Worm (Caenorhabditis elegans) whole organism, late embryonic: Measurements from ENCODE around the gene cogc-4.

ENCODE experiments used
- C38D4.7 ChIP-seq: fragments of 200-800 bp; sonication (Bioruptor generic); optimal IDR thresholded peaks from 2 replicates; lab custom pipeline; 2018; ENCODE audit warnings: mild to moderate bottlenecking, missing genetic modification characterization, moderate library complexity, missing compliant biosample characterization
- K02D7.2 ChIP-seq: sonication (generic microtip); optimal IDR thresholded peaks from 2 replicates; lab custom pipeline; 2017; ENCODE audit warnings: mild to moderate bottlenecking, missing genetic modification characterization, missing compliant biosample characterization
- Y22D7AL.16 ChIP-seq: sonication (generic microtip); optimal IDR thresholded peaks from 2 replicates; lab custom pipeline; 2016; ENCODE audit warnings: missing genetic modification characterization, missing compliant biosample characterization
- ama-1 ChIP-seq: fragments of 150-350 bp; optimal IDR thresholded peaks from 2 replicates; lab custom pipeline; 2014
- ceh-2 ChIP-seq: sonication (generic microtip); optimal IDR thresholded peaks from 2 replicates; lab custom pipeline; 2016; ENCODE audit warnings: missing genotype, missing genetic modification characterization, missing compliant biosample characterization
- ceh-30 ChIP-seq: fragments of 150-350 bp; optimal IDR thresholded peaks from 2 replicates; lab custom pipeline; 2014; ENCODE audit warnings: missing biosample characterization, missing genetic modification characterization
- ceh-34 ChIP-seq: sonication (generic microtip); optimal IDR thresholded peaks from 2 replicates; lab custom pipeline; 2016; ENCODE audit warnings: mild to moderate bottlenecking, missing genetic modification characterization, missing compliant biosample characterization
- dmd-4 ChIP-seq: sonication (generic microtip); optimal IDR thresholded peaks from 2 replicates; lab custom pipeline; 2016; ENCODE audit warnings: borderline replicate concordance, missing genetic modification characterization, missing compliant biosample characterization
- dve-1 ChIP-seq: sonication (generic microtip); optimal IDR thresholded peaks from 2 replicates; lab custom pipeline; 2017; ENCODE audit warnings: antibody characterized with exemption, mild to moderate bottlenecking, missing genetic modification characterization, missing compliant biosample characterization
- elt-2 ChIP-seq: sonication (generic microtip); optimal IDR thresholded peaks from 2 replicates; lab custom pipeline; 2016; ENCODE audit warnings: missing genetic modification reagents, missing genetic modification characterization, missing compliant biosample characterization
- fkh-10 ChIP-seq: fragments of 150-350 bp; optimal IDR thresholded peaks from 2 replicates; lab custom pipeline; 2014; ENCODE audit warnings: missing biosample characterization, missing genetic modification reagents, missing genetic modification characterization
- fkh-6 ChIP-seq: sonication (generic microtip); optimal IDR thresholded peaks from 2 replicates; lab custom pipeline; 2016; ENCODE audit warnings: missing genetic modification characterization, missing compliant biosample characterization
- gmeb-2 ChIP-seq: sonication (generic microtip); optimal IDR thresholded peaks from 2 replicates; lab custom pipeline; 2016; ENCODE audit warnings: missing genetic modification characterization, inconsistent platforms, missing compliant biosample characterization
- hlh-13 ChIP-seq: fragments of 200-800 bp; sonication (Bioruptor generic); optimal IDR thresholded peaks from 2 replicates; lab custom pipeline; 2018; ENCODE audit warnings: mild to moderate bottlenecking, missing genetic modification characterization, missing compliant biosample characterization
- hlh-15 ChIP-seq: sonication (generic microtip); optimal IDR thresholded peaks from 2 replicates; lab custom pipeline; 2016; ENCODE audit warnings: missing genetic modification characterization, missing compliant biosample characterization
- hlh-30 ChIP-seq: sonication (generic microtip); optimal IDR thresholded peaks from 2 replicates; lab custom pipeline; 2017; ENCODE audit warnings: antibody characterized with exemption, missing genetic modification characterization, missing compliant biosample characterization; ENCODE audit not compliant: insufficient read depth
- hlh-8 ChIP-seq: sonication (generic microtip); optimal IDR thresholded peaks from 2 replicates; lab custom pipeline; 2016; ENCODE audit warnings: missing genotype, missing genetic modification characterization, missing compliant biosample characterization
- madf-2 ChIP-seq: sonication (generic microtip); optimal IDR thresholded peaks from 2 replicates; lab custom pipeline; 2017; ENCODE audit warnings: missing genetic modification characterization, missing compliant biosample characterization
- mec-3 ChIP-seq: sonication (generic microtip); optimal IDR thresholded peaks from 2 replicates; lab custom pipeline; 2016; ENCODE audit warnings: borderline replicate concordance, missing genetic modification characterization, missing compliant biosample characterization
- nfya-1 ChIP-seq: sonication (generic microtip); optimal IDR thresholded peaks from 2 replicates; lab custom pipeline; 2017; ENCODE audit warnings: missing genetic modification characterization, mild to moderate bottlenecking, missing compliant biosample characterization, antibody characterized with exemption, moderate library complexity
- nhr-232 ChIP-seq: sonication (generic microtip); optimal IDR thresholded peaks from 2 replicates; lab custom pipeline; 2016; ENCODE audit warnings: missing genetic modification characterization, missing compliant biosample characterization
- npax-4 ChIP-seq: sonication (generic microtip); optimal IDR thresholded peaks from 2 replicates; lab custom pipeline; 2016; ENCODE audit warnings: missing genetic modification characterization, missing compliant biosample characterization
- pax-1 ChIP-seq: fragments of 150-350 bp; optimal IDR thresholded peaks from 2 replicates; lab custom pipeline; 2014; ENCODE audit warnings: missing biosample characterization, missing genetic modification characterization
- pha-4 ChIP-seq: fragments of 150-350 bp; optimal IDR thresholded peaks from 2 replicates; lab custom pipeline; 2018; ENCODE audit warnings: missing biosample characterization, missing genetic modification reagents, missing genetic modification characterization
- pqm-1 ChIP-seq: sonication (generic microtip); optimal IDR thresholded peaks from 2 replicates; lab custom pipeline; 2016; ENCODE audit warnings: missing genetic modification characterization, missing compliant biosample characterization
- syd-9 ChIP-seq: sonication (generic microtip); optimal IDR thresholded peaks from 2 replicates; lab custom pipeline; 2016; ENCODE audit warnings: mild to moderate bottlenecking, missing genetic modification characterization, moderate library complexity, missing compliant biosample characterization
- tbx-2 ChIP-seq: sonication (generic microtip); optimal IDR thresholded peaks from 2 replicates; lab custom pipeline; 2016; ENCODE audit warnings: missing genetic modification characterization, missing compliant biosample characterization
- tbx-7 ChIP-seq: sonication (generic microtip); optimal IDR thresholded peaks from 2 replicates; lab custom pipeline; 2016; ENCODE audit warnings: missing genotype, missing genetic modification characterization, missing compliant biosample characterization

The cogc-4 gene

DNA sequence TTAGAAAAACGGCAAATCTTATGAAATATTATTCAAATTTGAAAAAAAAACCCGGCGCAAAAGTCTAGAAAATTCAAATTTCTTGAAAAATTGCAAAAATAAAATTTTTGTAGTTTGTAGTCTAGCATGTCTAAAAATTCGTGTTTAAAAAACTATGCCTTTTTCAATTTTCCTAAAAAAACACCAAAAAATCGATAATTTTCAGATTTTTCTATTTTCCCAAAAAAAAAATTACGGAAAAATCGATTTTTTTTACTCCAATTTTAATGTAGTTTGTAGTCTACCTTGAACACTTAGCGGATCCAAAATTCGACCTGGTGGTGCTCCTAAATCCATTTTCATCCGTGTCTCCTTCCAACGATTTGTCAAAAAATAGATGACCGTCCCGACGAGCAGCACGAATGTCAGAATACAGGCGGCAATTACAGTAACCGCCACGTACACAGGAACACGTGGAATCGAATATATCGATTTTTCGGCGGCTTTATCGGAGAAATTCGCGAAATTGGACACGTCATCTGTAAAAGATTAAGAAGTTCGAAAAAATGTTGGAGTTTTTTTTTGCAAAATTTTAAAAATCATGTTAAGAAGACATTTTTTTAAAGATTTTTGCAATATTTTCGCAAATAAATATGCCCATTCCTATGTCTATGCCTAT, 17.7 kb downstream of the cogc-4 start:
- TF ChIP-seq dve-1 (tag; lab: Kevin White, UChicago): no peak
- no peak for TF ChIP-seq dmd-4
- TF ChIP-seq nhr-232: no peak

DNA sequence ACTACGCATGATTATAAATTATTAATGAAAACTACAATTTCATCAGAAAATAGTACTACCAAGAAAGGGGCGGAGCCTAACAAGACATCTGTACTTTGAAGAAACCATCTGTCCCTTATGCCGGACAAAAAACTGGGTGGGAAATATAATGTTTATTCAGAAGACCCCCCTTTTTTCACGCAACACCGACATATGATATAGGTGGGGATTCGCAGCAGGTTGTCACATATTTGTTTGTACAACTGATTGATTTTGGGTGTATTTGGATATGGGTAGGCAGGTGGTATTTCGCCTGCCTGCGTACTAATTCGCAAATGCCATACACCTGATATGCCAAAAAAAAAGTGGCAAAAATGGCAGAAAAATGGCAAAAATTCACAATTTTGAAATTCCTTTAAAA, 20.4 kb downstream of the cogc-4 start, which contains the start of gene Y51H7C.10:
Gene Y51H7C.10, minus strand, starts transcription at position 101 of the 400 bp plus-strand sequence.
- TF ChIP-seq dmd-4 (no peak), ama-1 (lab: Kevin White, UChicago) (no peak), npax-4 (tag; lab: Kevin White, UChicago) (no peak), ceh-34 (tag; lab: Kevin White, UChicago) (no peak), tbx-7 (tag; lab: Kevin White, UChicago) (no peak), hlh-30 (no peak), Y22D7AL.16 (tag; lab: Kevin White, UChicago) (no peak), hlh-15 (tag; lab: Kevin White, UChicago) (no peak), syd-9 (no peak), C38D4.7 (GFP tag; lab: Kevin White, UChicago) (no peak), pha-4 (tag; lab: Kevin White, UChicago) (no peak), fkh-10 (GFP tag; lab: Kevin White, UChicago) (no peak), ceh-30 (no peak), gmeb-2 (tag; lab: Kevin White, UChicago) (no peak), fkh-6 (tag; lab: Kevin White, UChicago) (no peak), ceh-2 (tag; lab: Kevin White, UChicago) (no peak), hlh-8 (tag; lab: Kevin White, UChicago) (no peak)

DNA sequence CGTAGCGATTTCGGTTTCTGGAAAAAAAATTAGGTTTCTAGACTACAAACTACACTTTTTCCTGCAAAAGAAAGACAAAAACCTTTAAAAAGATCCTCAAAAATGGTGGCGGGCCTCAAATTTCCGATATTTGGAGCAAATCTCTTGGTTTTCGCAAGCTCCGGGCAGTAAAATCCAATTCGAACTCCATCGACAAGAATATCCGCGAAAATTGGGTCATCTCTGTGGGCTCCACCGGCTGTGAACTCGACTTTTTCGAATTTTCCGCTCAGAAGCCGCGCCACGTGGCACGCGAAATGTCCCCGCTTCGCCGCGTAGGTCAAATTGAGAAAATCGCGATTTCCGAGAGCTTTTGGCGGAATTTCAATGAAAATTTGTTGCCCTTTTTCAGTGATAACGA, 33.5 kb downstream of the cogc-4 start:
- TF ChIP-seq madf-2 (no peak), nfya-1 (tag; lab: Kevin White, UChicago) (no peak), nhr-232 (no peak), fkh-10 (GFP tag; lab: Kevin White, UChicago) (no peak)
- TF ChIP-seq, all 69 proteins: peak for 0

DNA sequence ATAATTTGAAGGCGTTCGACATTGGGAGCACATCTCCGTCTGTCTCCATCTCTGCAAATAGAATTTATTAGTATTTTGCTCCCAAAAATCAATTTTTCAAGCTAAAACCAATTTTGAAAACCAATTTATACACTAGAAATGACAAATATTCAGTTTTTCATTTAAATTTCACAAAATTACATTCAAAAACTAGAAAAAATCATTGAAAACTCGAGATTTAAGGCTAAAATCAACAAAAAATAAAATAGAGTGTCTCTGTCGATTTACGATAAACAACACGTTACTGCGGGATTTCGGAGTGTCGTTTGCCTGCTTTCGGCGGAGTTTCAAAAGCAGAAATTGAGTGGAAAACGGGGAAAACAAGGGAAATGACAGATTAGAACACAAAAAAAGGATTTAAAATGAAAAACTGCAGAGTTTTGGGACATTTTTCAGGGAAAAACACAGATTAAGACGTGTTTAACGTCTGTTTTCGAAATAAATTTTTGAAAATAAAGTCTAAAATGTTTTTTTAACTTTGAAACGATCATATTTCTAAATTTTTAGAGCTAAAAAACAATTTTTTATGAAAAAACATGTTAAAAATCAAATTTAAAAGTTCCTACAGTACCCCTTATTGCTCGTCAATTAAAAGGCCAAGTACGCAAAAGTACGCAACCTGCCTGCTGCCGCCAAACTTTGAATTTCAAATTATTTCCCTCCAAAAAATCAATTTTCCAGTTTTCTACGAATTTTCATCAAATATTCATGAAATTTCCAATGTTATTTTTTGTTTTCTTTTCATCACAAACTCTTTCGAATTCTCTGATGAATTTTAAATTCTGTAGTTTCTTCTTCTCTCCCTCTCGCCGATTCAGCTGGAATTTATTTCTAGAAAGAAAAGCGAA, 34.5 kb downstream of the cogc-4 start, which contains the start of gene nol-6:
Gene nol-6, minus strand, starts transcription at position 51 of the 887 bp plus-strand sequence.
- no peak for TF ChIP-seq C38D4.7 (GFP tag; lab: Kevin White, UChicago)
- TF ChIP-seq hlh-15 (tag; lab: Kevin White, UChicago): no peak
- no peak for TF ChIP-seq gmeb-2 (tag; lab: Kevin White, UChicago)
- peak; percentile 9 for TF ChIP-seq tbx-2 (tag; lab: Kevin White, UChicago)
- TF ChIP-seq nfya-1 (tag; lab: Kevin White, UChicago): peak; percentile 14
- TF ChIP-seq, all 69 proteins: peak for 2

DNA sequence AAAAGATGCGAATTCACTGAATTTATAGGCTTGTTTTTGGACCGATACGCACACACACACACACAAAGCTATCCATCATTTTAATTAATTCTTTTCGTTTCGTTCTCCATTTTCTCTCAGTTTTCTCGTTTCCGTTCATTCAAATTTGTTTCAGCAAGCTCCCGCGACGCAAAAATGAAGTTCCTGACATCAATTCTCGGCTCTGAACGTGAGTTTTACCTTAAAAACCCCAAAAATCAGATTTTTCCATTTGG, 35.0 kb downstream of the cogc-4 start, which contains the start of gene Y51H7C.3:
Gene Y51H7C.3, plus strand, starts transcription at position 155 of the 254 bp plus-strand sequence.
- no peak for TF ChIP-seq fkh-10 (GFP tag; lab: Kevin White, UChicago)
- no peak for TF ChIP-seq K02D7.2 (tag; lab: Kevin White, UChicago)
- no peak for TF ChIP-seq hlh-13
- no peak for TF ChIP-seq tbx-7 (tag; lab: Kevin White, UChicago)
- TF ChIP-seq elt-2 (tag; lab: Kevin White, UChicago): no peak

DNA sequence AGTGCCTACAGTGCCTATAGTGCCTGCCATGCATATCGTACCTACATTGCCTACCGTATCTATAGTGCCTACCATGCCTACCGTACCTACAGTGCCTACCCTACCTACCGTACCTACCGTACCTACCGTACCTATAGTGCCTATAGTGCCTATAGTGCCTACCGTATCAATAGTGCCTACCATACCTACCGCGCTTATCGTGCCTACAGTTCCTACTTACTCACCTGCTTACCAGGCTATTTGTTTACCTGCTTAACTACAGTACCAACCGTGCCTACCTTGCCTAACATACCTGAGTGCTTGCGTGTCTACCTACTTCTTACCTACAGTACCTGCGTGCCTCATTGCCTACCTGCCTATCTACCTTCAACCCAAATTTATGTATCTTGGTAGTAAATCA, 38.2 kb downstream of the cogc-4 start:
- no peak for TF ChIP-seq pqm-1 (tag; lab: Kevin White, UChicago)
- peak; percentile 66 for TF ChIP-seq mec-3 (tag; lab: Kevin White, UChicago)

DNA sequence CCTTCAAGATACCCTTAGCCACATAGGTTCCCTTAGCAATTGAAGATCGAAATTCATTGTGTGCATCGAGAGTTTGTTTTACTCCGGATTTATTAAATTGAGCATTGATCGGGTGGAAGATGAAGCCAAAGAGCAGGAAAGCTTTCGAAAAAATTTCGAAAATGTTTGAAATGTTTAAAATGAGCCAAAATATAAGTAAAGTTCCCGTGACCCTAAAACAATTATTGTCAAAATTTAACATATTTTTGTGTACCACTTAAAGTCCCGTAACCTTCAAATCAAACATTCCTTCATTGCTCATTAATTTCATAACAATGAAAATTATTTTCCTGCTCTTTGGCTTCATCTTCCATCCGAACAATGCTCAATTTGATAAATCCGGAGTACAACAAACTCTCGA, 41.7 kb downstream of the cogc-4 start, which contains the start of gene scl-17:
Gene scl-17, plus strand, starts transcription at position 301 of the 400 bp plus-strand sequence.
- TF ChIP-seq pax-1 (tag; lab: Kevin White, UChicago): no peak
